Worm (Caenorhabditis elegans) whole organism, L1 larva: ENCODE data around the gene nspc-4.

Experiments used
- C04F5.9 ChIP-seq: sonication (generic microtip); optimal IDR thresholded peaks from 2 replicates; lab custom pipeline; 2016; ENCODE audit warnings: missing genetic modification characterization, missing compliant biosample characterization
- C34B4.2 ChIP-seq: sonication (generic microtip); optimal IDR thresholded peaks from 2 replicates; lab custom pipeline; 2017; ENCODE audit warnings: mild to moderate bottlenecking, missing genetic modification characterization, missing compliant biosample characterization
- F16B12.6 ChIP-seq: fragments of 150-350 bp; optimal IDR thresholded peaks from 2 replicates; lab custom pipeline; 2014; ENCODE audit warnings: missing biosample characterization, missing genetic modification characterization
- Y116A8C.19 ChIP-seq: sonication (generic microtip); optimal IDR thresholded peaks from 2 replicates; lab custom pipeline; 2016; ENCODE audit warnings: missing compliant biosample characterization, missing genetic modification characterization, borderline replicate concordance
- aha-1 ChIP-seq: fragments of 150-350 bp; optimal IDR thresholded peaks from 2 replicates; lab custom pipeline; 2014; ENCODE audit warnings: missing biosample characterization, missing genetic modification characterization
- alr-1 ChIP-seq: fragments of 200-800 bp; sonication (Bioruptor generic); optimal IDR thresholded peaks from 2 replicates; lab custom pipeline; 2018; ENCODE audit warnings: borderline replicate concordance, mild to moderate bottlenecking, missing genetic modification characterization, missing compliant biosample characterization
- ama-1 ChIP-seq: fragments of 150-350 bp; optimal IDR thresholded peaks from 2 replicates; lab custom pipeline; 2014
- blmp-1 ChIP-seq: fragments of 150-350 bp; optimal IDR thresholded peaks from 2 replicates; lab custom pipeline; 2014; ENCODE audit warnings: missing biosample characterization, missing genetic modification characterization
- ceh-8 ChIP-seq: fragments of 200-800 bp; sonication (Bioruptor generic); optimal IDR thresholded peaks from 2 replicates; lab custom pipeline; 2018; ENCODE audit warnings: mild to moderate bottlenecking, missing genetic modification characterization, moderate library complexity, missing compliant biosample characterization
- ceh-82 ChIP-seq, 3 experiments: fragments of 150-350 bp in 1 of 3; sonication (generic microtip) in 2 of 3; optimal IDR thresholded peaks; 2 replicates each; lab custom pipeline; 2014 to 2017; ENCODE audit warnings: missing biosample characterization in 3 of 3, missing genetic modification characterization in 3 of 3
- ceh-90 ChIP-seq: sonication (generic microtip); optimal IDR thresholded peaks from 2 replicates; lab custom pipeline; 2016; ENCODE audit warnings: missing genetic modification characterization, missing compliant biosample characterization
- ces-1 ChIP-seq: fragments of 150-350 bp; optimal IDR thresholded peaks from 2 replicates; lab custom pipeline; 2014; ENCODE audit warnings: missing biosample characterization, missing genetic modification reagents, missing genetic modification characterization
- dpl-1 ChIP-seq, 3 experiments: fragments of 150-350 bp in 2 of 3; sonication (generic microtip) in 1 of 3; optimal IDR thresholded peaks; 2 replicates each; lab custom pipeline; 2014 to 2017; ENCODE audit warnings: missing biosample characterization in 3 of 3, missing genetic modification characterization in 3 of 3, missing genetic modification reagents in 3 of 3
- dsc-1 ChIP-seq: sonication (generic microtip); optimal IDR thresholded peaks from 2 replicates; lab custom pipeline; 2016; ENCODE audit warnings: mild to moderate bottlenecking, missing genetic modification characterization, missing compliant biosample characterization
- efl-1 ChIP-seq, 4 experiments: fragments of 150-350 bp; optimal IDR thresholded peaks in 3 of 4; peaks in 1 of 4; 1 replicate in 1 of 4; 2 replicates in 3 of 4; lab custom pipeline; 2014; ENCODE audit warnings: missing biosample characterization in 2 of 4, missing genetic modification characterization in 2 of 4, missing genetic modification reagents in 2 of 4
- efl-3 ChIP-seq: fragments of 200-800 bp; sonication (Bioruptor generic); optimal IDR thresholded peaks from 2 replicates; lab custom pipeline; 2018; ENCODE audit warnings: mild to moderate bottlenecking, missing genetic modification characterization, missing compliant biosample characterization
- egl-13 ChIP-seq: sonication (generic microtip); optimal IDR thresholded peaks from 2 replicates; lab custom pipeline; 2016; ENCODE audit warnings: missing genotype, missing genetic modification reagents, missing genetic modification characterization, missing compliant biosample characterization
- elt-2 ChIP-seq: sonication (generic microtip); optimal IDR thresholded peaks from 2 replicates; lab custom pipeline; 2016; ENCODE audit warnings: missing genetic modification characterization, mild to moderate bottlenecking, inconsistent platforms, missing compliant biosample characterization, missing genetic modification reagents
- elt-3 ChIP-seq, 6 experiments: fragments of 150-350 bp in 1 of 6; sonication (generic microtip); optimal IDR thresholded peaks; 2 replicates each; lab custom pipeline; 2017 to 2018; ENCODE audit warnings: missing biosample characterization in 6 of 6, missing genetic modification characterization in 6 of 6, inconsistent platforms in 1 of 6
- fkh-8 ChIP-seq: sonication (generic microtip); optimal IDR thresholded peaks from 2 replicates; lab custom pipeline; 2016; ENCODE audit warnings: mild to moderate bottlenecking, missing genetic modification characterization, missing compliant biosample characterization
- fos-1 ChIP-seq: fragments of 150-350 bp; optimal IDR thresholded peaks from 2 replicates; lab custom pipeline; 2014; ENCODE audit warnings: missing biosample characterization, missing genetic modification characterization
- hlh-17 ChIP-seq: fragments of 200-800 bp; sonication (Bioruptor generic); optimal IDR thresholded peaks from 2 replicates; lab custom pipeline; 2018; ENCODE audit warnings: missing genetic modification characterization, mild to moderate bottlenecking, missing compliant biosample characterization, moderate library complexity, borderline replicate concordance
- hlh-4 ChIP-seq: sonication (generic microtip); optimal IDR thresholded peaks from 2 replicates; lab custom pipeline; 2016; ENCODE audit warnings: mild to moderate bottlenecking, missing genetic modification characterization, missing compliant biosample characterization
- irx-1 ChIP-seq: sonication (generic microtip); optimal IDR thresholded peaks from 2 replicates; lab custom pipeline; 2016; ENCODE audit warnings: missing genetic modification characterization, missing compliant biosample characterization
- isw-1 ChIP-seq: fragments of 200-800 bp; sonication (Bioruptor generic); IDR thresholded peaks from 2 replicates; pipeline ENCODE4 v1.3.6; 2022; ENCODE audit warnings: missing genetic modification characterization, missing compliant biosample characterization
- lin-14 ChIP-seq: fragments of 200-800 bp; sonication (Bioruptor generic); optimal IDR thresholded peaks from 2 replicates; lab custom pipeline; 2018; ENCODE audit warnings: mild to moderate bottlenecking, missing genetic modification characterization, moderate library complexity, missing compliant biosample characterization
- lin-15B ChIP-seq: fragments of 150-350 bp; sonication (generic microtip); optimal IDR thresholded peaks from 3 replicates; lab custom pipeline; 2014; ENCODE audit warnings: missing biosample characterization, missing genetic modification characterization
- lsy-2 ChIP-seq, 2 experiments: fragments of 150-350 bp; optimal IDR thresholded peaks; 2 replicates each; lab custom pipeline; 2014; ENCODE audit warnings: missing biosample characterization in 2 of 2, missing genetic modification characterization in 2 of 2
- mab-9 ChIP-seq: fragments of 200-800 bp; sonication (Bioruptor generic); IDR thresholded peaks from 2 replicates; pipeline ENCODE4 v1.3.6; 2022; ENCODE audit warnings: missing genetic modification reagents, missing genetic modification characterization, missing compliant biosample characterization
- nhr-12 ChIP-seq: sonication (generic microtip); optimal IDR thresholded peaks from 2 replicates; lab custom pipeline; 2017; ENCODE audit warnings: missing biosample characterization, missing genetic modification characterization
- nhr-19 ChIP-seq: fragments of 200-800 bp; sonication (Bioruptor generic); conservative IDR thresholded peaks from 2 replicates; pipeline ENCODE4 v1.3.6; 2022; ENCODE audit warnings: missing genetic modification characterization, missing compliant biosample characterization
- nhr-20 ChIP-seq: sonication (generic microtip); optimal IDR thresholded peaks from 2 replicates; lab custom pipeline; 2016; ENCODE audit warnings: mild to moderate bottlenecking, missing genetic modification characterization, missing compliant biosample characterization
- nhr-237 ChIP-seq: fragments of 150-350 bp; optimal IDR thresholded peaks from 2 replicates; lab custom pipeline; 2014; ENCODE audit warnings: missing biosample characterization, missing genetic modification characterization
- nhr-28 ChIP-seq: fragments of 150-350 bp; optimal IDR thresholded peaks from 2 replicates; lab custom pipeline; 2014; ENCODE audit warnings: missing biosample characterization, missing genetic modification characterization
- nhr-71 ChIP-seq: sonication (generic microtip); optimal IDR thresholded peaks from 2 replicates; lab custom pipeline; 2016; ENCODE audit warnings: mild to moderate bottlenecking, missing genetic modification characterization, moderate library complexity, missing compliant biosample characterization
- nhr-76 ChIP-seq: sonication (generic microtip); optimal IDR thresholded peaks from 2 replicates; lab custom pipeline; 2017; ENCODE audit warnings: missing biosample characterization, missing genetic modification characterization
- nhr-77 ChIP-seq: fragments of 150-350 bp; optimal IDR thresholded peaks from 2 replicates; lab custom pipeline; 2014; ENCODE audit warnings: missing biosample characterization, missing genetic modification characterization
- nhr-84 ChIP-seq: sonication (generic microtip); optimal IDR thresholded peaks from 2 replicates; lab custom pipeline; 2017; ENCODE audit warnings: missing biosample characterization, missing genetic modification characterization
- snpc-4 ChIP-seq: fragments of 150-350 bp; optimal IDR thresholded peaks from 2 replicates; lab custom pipeline; 2014; ENCODE audit warnings: missing biosample characterization, missing genetic modification characterization
- snu-23 ChIP-seq: sonication (generic microtip); optimal IDR thresholded peaks from 2 replicates; lab custom pipeline; 2016; ENCODE audit warnings: missing genetic modification characterization, missing compliant biosample characterization
- sox-4 ChIP-seq: sonication (generic microtip); optimal IDR thresholded peaks from 2 replicates; lab custom pipeline; 2016; ENCODE audit warnings: missing genetic modification characterization, missing compliant biosample characterization
- sup-37 ChIP-seq: fragments of 200-800 bp; sonication (Bioruptor generic); optimal IDR thresholded peaks from 2 replicates; lab custom pipeline; 2018; ENCODE audit warnings: mild to moderate bottlenecking, missing genetic modification characterization, missing compliant biosample characterization
- unc-30 ChIP-seq: sonication (generic microtip); optimal IDR thresholded peaks from 2 replicates; lab custom pipeline; 2017; ENCODE audit warnings: missing biosample characterization, missing genetic modification characterization
- unc-62 ChIP-seq: fragments of 150-350 bp; optimal IDR thresholded peaks from 2 replicates; lab custom pipeline; 2014; ENCODE audit warnings: missing biosample characterization, missing genetic modification reagents, missing genetic modification characterization
- unc-86 ChIP-seq: sonication (generic microtip); optimal IDR thresholded peaks from 2 replicates; lab custom pipeline; 2016; ENCODE audit warnings: missing genetic modification characterization, missing compliant biosample characterization
- unc-98 ChIP-seq: fragments of 200-800 bp; sonication (Bioruptor generic); IDR thresholded peaks from 2 replicates; pipeline ENCODE4 v1.3.6; 2022; ENCODE audit warnings: missing genetic modification characterization, missing compliant biosample characterization
- xbp-1 ChIP-seq: sonication (generic microtip); optimal IDR thresholded peaks from 2 replicates; lab custom pipeline; 2016; ENCODE audit warnings: missing genetic modification characterization, missing compliant biosample characterization
- zag-1 ChIP-seq: fragments of 150-350 bp; optimal IDR thresholded peaks from 2 replicates; lab custom pipeline; 2014; ENCODE audit warnings: missing biosample characterization, missing genetic modification characterization
- ztf-11 ChIP-seq, 2 experiments: sonication (generic microtip); optimal IDR thresholded peaks; 2 replicates each; lab custom pipeline; 2016 to 2017; ENCODE audit warnings: missing genetic modification characterization in 2 of 2, missing biosample characterization in 1 of 2, missing compliant biosample characterization in 1 of 2
- ztf-4 ChIP-seq: fragments of 150-350 bp; optimal IDR thresholded peaks from 2 replicates; lab custom pipeline; 2014; ENCODE audit warnings: missing biosample characterization, missing genetic modification characterization

nspc-4 gene

ce11 chrX:8554029-8554428 is 15.9 kb upstream of the nspc-4 start:
- TF ChIP-seq blmp-1 (peak; percentile 76), nhr-237 (no peak)

ce11 chrX:8551687-8552327 is 13.6 kb upstream of the nspc-4 start, which contains the start of gene dhhc-14:
dhhc-14 (plus strand) TSS chrX:8552277.
- TF ChIP-seq ama-1 (lab: Kevin White, UChicago) (no peak), ces-1 (GFP tag; lab: Kevin White, UChicago) (no peak), ztf-11 (tag; optimal IDR thresholded peaks at IDR 0.05; lab: Kevin White, UChicago) (no peak), unc-98 (GFP tag; lab: Robert Waterston, UW) (no peak), blmp-1 (peak; percentile 48), hlh-4 (tag; lab: Kevin White, UChicago) (no peak), sup-37 (GFP tag; lab: Kevin White, UChicago) (no peak), nhr-76 (tag; lab: Kevin White, UChicago) (no peak), elt-2 (no peak), nhr-20 (tag; lab: Kevin White, UChicago) (peak; percentile 16), C34B4.2 (tag; lab: Kevin White, UChicago) (no peak), xbp-1 (tag; lab: Kevin White, UChicago) (peak; percentile 46), nhr-28 (tag; lab: Kevin White, UChicago) (no peak), aha-1 (tag; lab: Kevin White, UChicago) (no peak), unc-30 (tag; lab: Kevin White, UChicago) (no peak), irx-1 (no peak), nhr-12 (tag; lab: Kevin White, UChicago) (no peak), efl-3 (GFP tag; lab: Kevin White, UChicago) (no peak), ceh-82 (tag; optimal IDR thresholded peaks at IDR 0.05; lab: Kevin White, UChicago) (peak in 2 of 3 experiments; percentile 38 to 84), nhr-19 (GFP tag; lab: Robert Waterston, UW) (peak; percentile 33; the same call in 1 of the 2 replicates), F16B12.6 (tag; lab: Kevin White, UChicago) (no peak), elt-3 (tag; optimal IDR thresholded peaks at IDR 0.05; lab: Kevin White, UChicago) (no peak), unc-86 (tag; lab: Kevin White, UChicago) (no peak), unc-62 (no peak), nhr-77 (tag; lab: Kevin White, UChicago) (peak; percentile 20), lin-15B (tag; lab: Kevin White, UChicago) (no peak), dsc-1 (tag; lab: Kevin White, UChicago) (peak; percentile 37), nhr-237 (no peak), lin-14 (GFP tag; lab: Kevin White, UChicago) (peak; percentile 72), efl-1 (optimal IDR thresholded peaks at IDR 0.05; lab: Kevin White, UChicago) (peak in 1 of 2 experiments; percentile 28), efl-1 (GFP tag; optimal IDR thresholded peaks at IDR 0.05 in 1 of 2; lab: Kevin White, UChicago) (peak in 1 of 2 experiments; percentile 21), C04F5.9 (tag; lab: Kevin White, UChicago) (no peak), snu-23 (peak; percentile 56), ceh-8 (GFP tag; lab: Kevin White, UChicago) (no peak), fos-1 (tag; lab: Kevin White, UChicago) (no peak), alr-1 (no peak), snpc-4 (tag; lab: Kevin White, UChicago) (no peak), isw-1 (GFP tag; lab: Robert Waterston, UW) (peak; percentile 28), sox-4 (tag; lab: Kevin White, UChicago) (no peak), egl-13 (tag; lab: Kevin White, UChicago) (no peak), ceh-90 (tag; lab: Kevin White, UChicago) (no peak), dpl-1 (GFP tag; optimal IDR thresholded peaks at IDR 0.05; lab: Kevin White, UChicago) (peak in 2 of 3 experiments; percentile 7 to 47), mab-9 (GFP tag; lab: Robert Waterston, UW) (no peak), zag-1 (tag; lab: Kevin White, UChicago) (no peak), lsy-2 (tag; optimal IDR thresholded peaks at IDR 0.05; lab: Kevin White, UChicago) (peak; percentile 31 to 55), fkh-8 (peak; percentile 49), nhr-84 (tag; lab: Kevin White, UChicago) (no peak), Y116A8C.19 (no peak), hlh-17 (no peak), nhr-71 (tag; lab: Kevin White, UChicago) (peak; percentile 66), ztf-4 (tag; lab: Kevin White, UChicago) (no peak)
